Fruit fly (Drosophila melanogaster) whole organism, prepupa: Measurements from ENCODE around the gene CG31077.

ENCODE experiments used
- Blimp-1 ChIP-seq: fragments of 200-800 bp; sonication (Bioruptor generic); optimal IDR thresholded peaks from 3 replicates; lab custom pipeline; 2017; ENCODE audit warnings: missing biosample characterization, missing genetic modification characterization, mild to moderate bottlenecking, moderate library complexity, missing genetic modification reagents
- CG10631 ChIP-seq: fragments of 200-800 bp; sonication (Bioruptor generic); optimal IDR thresholded peaks from 2 replicates; lab custom pipeline; 2016; ENCODE audit warnings: missing biosample characterization, missing genetic modification characterization
- CG10669 ChIP-seq: fragments of 200-800 bp; sonication (Bioruptor generic); optimal IDR thresholded peaks from 3 replicates; lab custom pipeline; 2018; ENCODE audit warnings: missing biosample characterization, mild to moderate bottlenecking, missing genetic modification characterization, moderate library complexity
- CG11294 ChIP-seq: fragments of 200-800 bp; sonication (Bioruptor generic); IDR thresholded peaks from 2 replicates; pipeline ENCODE4 v1.3.6; 2022; ENCODE audit warnings: missing biosample characterization, missing genetic modification characterization
- CG11762 ChIP-seq: fragments of 200-800 bp; sonication (Bioruptor generic); optimal IDR thresholded peaks from 3 replicates; lab custom pipeline; 2016; ENCODE audit warnings: missing biosample characterization, missing genetic modification characterization; ENCODE audit not compliant: insufficient read depth
- CG15336 ChIP-seq: fragments of 200-800 bp; sonication (Bioruptor generic); IDR thresholded peaks from 2 replicates; pipeline ENCODE4 v1.3.6; 2022; ENCODE audit warnings: missing biosample characterization, missing genetic modification characterization
- CG1621 ChIP-seq: fragments of 200-800 bp; sonication (Bioruptor generic); optimal IDR thresholded peaks from 3 replicates; lab custom pipeline; 2018; ENCODE audit warnings: missing biosample characterization, mild to moderate bottlenecking, missing genetic modification characterization
- CG3032 ChIP-seq: fragments of 200-800 bp; optimal IDR thresholded peaks from 2 replicates; lab custom pipeline; 2019; ENCODE audit warnings: missing biosample characterization, mild to moderate bottlenecking, missing genetic modification characterization, moderate library complexity
- CG31627 ChIP-seq: fragments of 200-800 bp; sonication (Bioruptor generic); optimal IDR thresholded peaks from 3 replicates; lab custom pipeline; 2016; ENCODE audit warnings: missing biosample characterization, missing genetic modification characterization
- CG32006 ChIP-seq: fragments of 200-800 bp; sonication (Bioruptor generic); optimal IDR thresholded peaks from 3 replicates; lab custom pipeline; 2017; ENCODE audit warnings: missing biosample characterization, mild to moderate bottlenecking, missing genetic modification characterization
- CG34406 ChIP-seq: fragments of 200-800 bp; sonication (Bioruptor generic); optimal IDR thresholded peaks from 3 replicates; lab custom pipeline; 2016; ENCODE audit warnings: missing biosample characterization, missing genetic modification characterization
- CG3919 ChIP-seq: fragments of 200-800 bp; sonication (Bioruptor generic); optimal IDR thresholded peaks from 3 replicates; lab custom pipeline; 2016; ENCODE audit warnings: missing biosample characterization, missing genetic modification characterization
- CG6163 ChIP-seq: fragments of 200-800 bp; sonication (Bioruptor generic); IDR thresholded peaks from 3 replicates; pipeline ENCODE4 v1.3.6; 2022; ENCODE audit warnings: missing biosample characterization, missing genetic modification characterization
- CG6808 ChIP-seq: fragments of 200-800 bp; sonication (Bioruptor generic); optimal IDR thresholded peaks from 3 replicates; lab custom pipeline; 2017; ENCODE audit warnings: missing biosample characterization, missing genetic modification characterization, mild to moderate bottlenecking, moderate library complexity, missing genetic modification reagents
- CG6854 ChIP-seq: fragments of 200-800 bp; sonication (Bioruptor generic); optimal IDR thresholded peaks from 2 replicates; lab custom pipeline; 2017; ENCODE audit warnings: missing biosample characterization, mild to moderate bottlenecking, missing genetic modification characterization
- CG8119 ChIP-seq: fragments of 200-800 bp; sonication (Bioruptor generic); IDR thresholded peaks from 3 replicates; pipeline ENCODE4 v1.3.6; 2022; ENCODE audit warnings: missing biosample characterization, missing genetic modification characterization
- CG8319 ChIP-seq: fragments of 200-800 bp; sonication (Bioruptor generic); optimal IDR thresholded peaks from 3 replicates; lab custom pipeline; 2016; ENCODE audit warnings: missing biosample characterization, missing genetic modification characterization
- CG9139 ChIP-seq: fragments of 200-800 bp; sonication (Bioruptor generic); optimal IDR thresholded peaks from 3 replicates; lab custom pipeline; 2017; ENCODE audit warnings: missing biosample characterization, mild to moderate bottlenecking, missing genetic modification characterization
- Eip78C ChIP-seq: fragments of 200-800 bp; sonication (Bioruptor generic); peaks from one replicate; lab custom pipeline; 2016; ENCODE audit warnings: missing biosample characterization, missing genetic modification characterization
- Ets21C ChIP-seq: fragments of 200-800 bp; sonication (Bioruptor generic); optimal IDR thresholded peaks from 3 replicates; lab custom pipeline; 2016; ENCODE audit warnings: missing biosample characterization, missing genetic modification characterization
- Ets96B ChIP-seq: fragments of 200-800 bp; optimal IDR thresholded peaks from 2 replicates; lab custom pipeline; 2019; ENCODE audit warnings: missing biosample characterization, mild to moderate bottlenecking, missing genetic modification characterization, moderate library complexity
- Gug ChIP-seq: fragments of 200-800 bp; sonication (Bioruptor generic); IDR thresholded peaks from 2 replicates; pipeline ENCODE4 v1.3.6; 2022; ENCODE audit warnings: missing biosample characterization, missing genetic modification characterization
- Hr4 ChIP-seq: fragments of 200-800 bp; sonication (Bioruptor generic); optimal IDR thresholded peaks from 3 replicates; lab custom pipeline; 2016; ENCODE audit warnings: missing biosample characterization, missing genetic modification characterization
- Lpt ChIP-seq: fragments of 200-800 bp; sonication (Bioruptor generic); optimal IDR thresholded peaks from 3 replicates; lab custom pipeline; 2016; ENCODE audit warnings: missing biosample characterization, missing genetic modification characterization
- OdsH ChIP-seq: fragments of 200-800 bp; sonication (Bioruptor generic); optimal IDR thresholded peaks from 3 replicates; lab custom pipeline; 2016; ENCODE audit warnings: missing biosample characterization, missing genetic modification characterization
- Smox ChIP-seq: fragments of 200-800 bp; sonication (Bioruptor generic); optimal IDR thresholded peaks from 3 replicates; lab custom pipeline; 2016; ENCODE audit warnings: missing biosample characterization, missing genetic modification characterization
- Sox102F ChIP-seq: fragments of 200-800 bp; sonication (Bioruptor generic); optimal IDR thresholded peaks from 2 replicates; lab custom pipeline; 2016; ENCODE audit warnings: missing biosample characterization, mild to moderate bottlenecking, missing genetic modification characterization
- Sox15 ChIP-seq: fragments of 200-800 bp; sonication (Bioruptor generic); optimal IDR thresholded peaks from 3 replicates; lab custom pipeline; 2016; ENCODE audit warnings: missing biosample characterization, missing genetic modification characterization
- achi ChIP-seq: fragments of 200-800 bp; sonication (Bioruptor generic); optimal IDR thresholded peaks from 3 replicates; lab custom pipeline; 2016; ENCODE audit warnings: missing biosample characterization, missing genetic modification characterization
- acj6 ChIP-seq: fragments of 200-800 bp; sonication (Bioruptor generic); optimal IDR thresholded peaks from 3 replicates; lab custom pipeline; 2016; ENCODE audit warnings: missing biosample characterization, missing genetic modification characterization
- cyc ChIP-seq: fragments of 200-800 bp; sonication (Bioruptor generic); optimal IDR thresholded peaks from 3 replicates; lab custom pipeline; 2016; ENCODE audit warnings: missing biosample characterization, missing genetic modification characterization
- dac ChIP-seq: fragments of 200-800 bp; sonication (Bioruptor generic); optimal IDR thresholded peaks from 2 replicates; lab custom pipeline; 2017; ENCODE audit warnings: missing biosample characterization, mild to moderate bottlenecking, missing genetic modification characterization
- dsx ChIP-seq: fragments of 200-800 bp; optimal IDR thresholded peaks from 3 replicates; lab custom pipeline; 2019; ENCODE audit warnings: missing biosample characterization, mild to moderate bottlenecking, missing genetic modification characterization, moderate library complexity; ENCODE audit not compliant: poor library complexity, severe bottlenecking
- eg ChIP-seq: fragments of 200-800 bp; sonication (Bioruptor generic); IDR thresholded peaks from 3 replicates; pipeline ENCODE4 v1.3.6; 2022; ENCODE audit warnings: missing biosample characterization, missing genetic modification characterization
- fd85E ChIP-seq: fragments of 200-800 bp; sonication (Bioruptor generic); optimal IDR thresholded peaks from 3 replicates; lab custom pipeline; 2016; ENCODE audit warnings: missing biosample characterization, missing genetic modification characterization
- fkh ChIP-seq: fragments of 200-800 bp; sonication (Bioruptor generic); optimal IDR thresholded peaks from 3 replicates; lab custom pipeline; 2017; ENCODE audit warnings: missing biosample characterization, mild to moderate bottlenecking, missing genetic modification characterization, moderate library complexity
- lz ChIP-seq: fragments of 200-800 bp; sonication (Bioruptor generic); optimal IDR thresholded peaks from 3 replicates; lab custom pipeline; 2016; ENCODE audit warnings: missing biosample characterization, missing genetic modification characterization
- net ChIP-seq: fragments of 200-800 bp; sonication (Bioruptor generic); optimal IDR thresholded peaks from 3 replicates; lab custom pipeline; 2016; ENCODE audit warnings: missing biosample characterization, missing genetic modification characterization
- pdm3 ChIP-seq: fragments of 200-800 bp; sonication (Bioruptor generic); optimal IDR thresholded peaks from 3 replicates; lab custom pipeline; 2016; ENCODE audit warnings: missing biosample characterization, missing genetic modification characterization
- salr ChIP-seq, 2 experiments: fragments of 200-800 bp; sonication (Bioruptor generic); optimal IDR thresholded peaks; 3 replicates each; lab custom pipeline; 2016 to 2018; ENCODE audit warnings: missing biosample characterization in 2 of 2, missing genetic modification characterization in 2 of 2, mild to moderate bottlenecking in 1 of 2
- ss ChIP-seq, 2 experiments: fragments of 200-800 bp; sonication (Bioruptor generic); optimal IDR thresholded peaks; 2 replicates in 1 of 2; 3 replicates in 1 of 2; lab custom pipeline; 2017 to 2018; ENCODE audit warnings: mild to moderate bottlenecking in 2 of 2, missing biosample characterization in 2 of 2, missing genetic modification characterization in 2 of 2, moderate library complexity in 1 of 2
- svp ChIP-seq: fragments of 200-800 bp; sonication (Bioruptor generic); peaks from one replicate; lab custom pipeline; 2016; ENCODE audit warnings: missing biosample characterization, missing genetic modification characterization
- vri ChIP-seq: fragments of 200-800 bp; sonication (Bioruptor generic); optimal IDR thresholded peaks from 3 replicates; lab custom pipeline; 2016; ENCODE audit warnings: missing biosample characterization, mild to moderate bottlenecking, missing genetic modification characterization

CG31077 gene

DNA sequence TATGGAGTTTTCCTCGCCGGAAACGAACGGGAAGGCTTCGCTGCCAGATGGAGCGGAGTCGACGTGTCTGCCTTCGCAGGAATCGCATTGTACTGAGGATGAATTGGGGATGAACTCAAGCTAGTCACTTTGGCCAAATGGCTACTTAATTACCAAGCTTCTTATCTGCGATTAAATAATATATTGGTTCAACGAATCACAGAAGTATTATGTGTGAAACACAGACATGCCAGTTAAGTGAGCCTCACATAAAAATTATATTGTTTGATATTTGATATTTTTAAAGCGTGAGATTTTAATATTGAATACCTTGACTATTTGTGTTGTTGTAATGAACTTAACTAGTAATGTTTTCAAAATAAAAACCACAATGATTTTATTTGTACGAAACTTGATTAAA, 33.2 kb upstream of the CG31077 start, which contains the start of gene Gr97a:
Gr97a (minus strand) TSS at position 101 of the 400 bp plus-strand sequence.
- no peak for TF ChIP-seq fkh
- TF ChIP-seq CG6808 (GFP tag; lab: Kevin White, UChicago), result no peak
- TF ChIP-seq net (GFP tag; lab: Kevin White, UChicago), result no peak
- TF ChIP-seq Eip78C, result no peak
- TF ChIP-seq CG34406, result no peak
- no peak for TF ChIP-seq cyc (GFP tag; lab: Kevin White, UChicago)
- no peak for TF ChIP-seq lz (GFP tag; lab: Kevin White, UChicago)
- no peak for TF ChIP-seq Sox15
- no peak for TF ChIP-seq svp (GFP tag; lab: Kevin White, UChicago)
- TF ChIP-seq vri (GFP tag; lab: Kevin White, UChicago), result no peak
- no peak for TF ChIP-seq CG10669 (GFP tag; lab: Kevin White, UChicago)
- no peak for TF ChIP-seq Sox102F (GFP tag; lab: Kevin White, UChicago)
- no peak for TF ChIP-seq CG8119 (GFP tag; lab: Robert Waterston, UW)
- TF ChIP-seq CG31627 (GFP tag; lab: Kevin White, UChicago), result no peak
- no peak for TF ChIP-seq dac (GFP tag; lab: Kevin White, UChicago)
- no peak for TF ChIP-seq CG6163
- no peak for TF ChIP-seq salr (GFP tag; optimal IDR thresholded peaks at IDR 0.05; lab: Kevin White, UChicago)
- TF ChIP-seq CG1621 (tag; lab: Kevin White, UChicago), result no peak
- no peak for TF ChIP-seq eg
- no peak for TF ChIP-seq OdsH

DNA sequence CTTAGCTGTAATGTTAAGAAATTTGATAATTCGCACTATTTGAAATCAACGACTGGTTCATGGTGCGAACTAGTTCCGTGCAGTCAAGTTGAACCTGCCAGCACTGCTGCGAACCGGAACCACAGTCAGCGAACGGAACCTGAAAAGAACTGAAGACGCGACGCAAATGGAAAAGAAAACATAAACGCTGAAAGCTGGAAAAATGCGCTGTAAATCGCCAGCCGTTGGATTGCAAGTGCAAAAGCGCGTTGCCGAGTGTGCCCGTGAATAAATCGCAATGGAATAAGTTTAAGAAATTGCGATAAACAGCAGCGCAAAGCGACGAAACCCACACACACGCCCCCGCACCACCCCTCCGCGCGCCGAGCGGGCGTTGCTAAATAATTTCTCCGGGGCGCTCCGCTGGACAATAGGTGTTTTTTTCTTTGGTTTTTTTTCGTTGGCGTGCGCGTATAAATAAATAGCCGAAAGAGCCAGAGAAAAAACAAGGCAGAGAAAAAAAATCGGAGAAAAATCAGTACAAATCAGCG, 32.7 kb upstream of the CG31077 start, which contains the start of gene CG5521:
CG5521 (plus strand) TSS at position 137 of the 530 bp plus-strand sequence.
- TF ChIP-seq Blimp-1 (GFP tag; lab: Kevin White, UChicago) (no peak), CG1621 (tag; lab: Kevin White, UChicago) (no peak), svp (GFP tag; lab: Kevin White, UChicago) (peak; percentile 50), CG8119 (GFP tag; lab: Robert Waterston, UW) (peak; percentile 18; the same call in 1 of the 3 replicates), ss (GFP tag; optimal IDR thresholded peaks at IDR 0.05; lab: Kevin White, UChicago) (peak in 1 of 2 experiments; percentile 5), eg (peak; percentile 39; the same call in 1 of the 3 replicates), CG11762 (GFP tag; lab: Kevin White, UChicago) (no peak), CG3919 (GFP tag; lab: Kevin White, UChicago) (peak; percentile 9), Gug (GFP tag; lab: Robert Waterston, UW) (no peak), CG6854 (GFP tag; lab: Kevin White, UChicago) (peak; percentile 32), Eip78C (peak; percentile 64), dsx (GFP tag; lab: Kevin White, UChicago) (no peak), CG8319 (no peak)

DNA sequence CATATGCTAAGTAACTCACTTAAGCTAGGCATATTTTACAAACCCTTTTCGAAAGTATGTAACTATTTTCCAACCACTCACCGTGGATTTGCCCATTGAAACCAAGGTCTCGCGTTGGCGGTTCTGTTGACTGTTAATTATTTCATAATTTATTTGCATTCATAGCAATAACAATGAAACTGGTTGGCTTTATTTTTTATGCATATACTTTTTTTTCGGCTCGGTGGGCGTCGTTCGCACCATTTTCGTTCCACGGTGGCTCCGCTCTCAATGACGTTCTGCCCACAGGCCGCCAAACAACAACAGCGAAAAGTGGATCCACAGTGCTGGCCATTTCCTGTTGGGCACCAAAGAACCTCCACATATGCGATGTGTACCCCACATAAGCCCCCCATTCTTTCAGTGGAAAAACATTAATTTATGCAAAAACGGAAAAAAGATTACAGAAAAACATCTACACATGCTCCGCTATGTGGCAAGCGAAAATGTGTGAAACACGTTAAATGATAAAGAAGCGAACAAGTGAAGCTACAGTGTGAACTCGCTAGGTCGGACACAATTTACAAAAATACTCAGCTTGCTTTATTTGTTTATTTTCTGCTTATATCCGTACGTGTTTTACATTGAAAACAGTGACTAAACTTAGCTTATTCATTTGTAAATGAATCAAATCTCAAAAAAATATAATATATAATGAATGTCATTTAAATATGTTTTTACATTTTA, 31.8 kb upstream of the CG31077 start:
- TF ChIP-seq Sox15 (peak; percentile 25), Lpt (GFP tag; lab: Kevin White, UChicago) (no peak), CG6163 (peak; percentile 61; the same call in 1 of the 3 replicates), CG34406 (peak; percentile 30), CG8119 (GFP tag; lab: Robert Waterston, UW) (peak; percentile 60), Ets96B (tag; lab: Kevin White, UChicago) (peak; percentile 1), CG11294 (GFP tag; lab: Robert Waterston, UW) (peak; percentile 35; the same call in 1 of the 2 replicates), acj6 (GFP tag; lab: Kevin White, UChicago) (peak; percentile 56), dac (GFP tag; lab: Kevin White, UChicago) (no peak), CG10669 (GFP tag; lab: Kevin White, UChicago) (peak; percentile 9), CG9139 (GFP tag; lab: Kevin White, UChicago) (peak; percentile 27), Sox102F (GFP tag; lab: Kevin White, UChicago) (peak; percentile 41), CG15336 (GFP tag; lab: Robert Waterston, UW) (peak; percentile 60), ss (GFP tag; optimal IDR thresholded peaks at IDR 0.05; lab: Kevin White, UChicago) (no peak), Ets21C (GFP tag; lab: Kevin White, UChicago) (no peak), CG6854 (GFP tag; lab: Kevin White, UChicago) (no peak), cyc (GFP tag; lab: Kevin White, UChicago) (peak; percentile 22), CG3032 (tag; lab: Kevin White, UChicago) (no peak), achi (GFP tag; lab: Kevin White, UChicago) (peak; percentile 40), Smox (GFP tag; lab: Kevin White, UChicago) (peak; percentile 17), CG3919 (GFP tag; lab: Kevin White, UChicago) (peak; percentile 20), CG32006 (GFP tag; lab: Kevin White, UChicago) (peak; percentile 42), CG10631 (GFP tag; lab: Kevin White, UChicago) (peak; percentile 51), svp (GFP tag; lab: Kevin White, UChicago) (peak; percentile 80), Hr4 (peak; percentile 4), Gug (GFP tag; lab: Robert Waterston, UW) (peak; percentile 47; the same call in 1 of the 2 replicates), fd85E (GFP tag; lab: Kevin White, UChicago) (no peak), fkh (no peak), pdm3 (GFP tag; lab: Kevin White, UChicago) (no peak)
